Worm (Caenorhabditis elegans): ENCODE measurements around the gene vha-20.

Gene vha-20

DNA sequence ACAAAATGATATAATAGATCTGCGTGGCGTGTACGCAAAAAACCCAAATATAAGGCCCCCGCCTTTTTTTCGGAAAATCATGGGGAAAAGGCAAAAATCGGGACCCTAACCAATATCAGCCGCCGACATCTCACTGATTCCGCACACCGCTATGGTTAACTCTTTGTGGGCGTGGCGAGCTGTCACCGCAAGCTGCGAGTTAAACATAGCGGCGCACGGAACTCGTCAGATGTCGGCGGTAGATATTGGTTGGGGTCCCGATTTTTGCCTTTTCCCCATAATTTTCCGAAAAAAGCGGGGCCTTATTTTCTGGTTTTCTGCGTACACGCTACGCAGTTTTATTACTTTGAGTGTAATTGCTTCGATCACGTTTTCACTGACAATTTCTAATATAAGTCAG lies 45.5 kb downstream of the vha-20 start:
- TF ChIP-seq tab-1 (GFP tag; IDR thresholded peaks at IDR 0.05), result no peak
- TF ChIP-seq flt-1 (GFP tag; IDR thresholded peaks at IDR 0.05), result no peak
- no peak for TF ChIP-seq T22C8.4 (GFP tag; IDR thresholded peaks at IDR 0.05)
- no peak for TF ChIP-seq ref-1 (GFP tag; conservative IDR thresholded peaks at IDR 0.05)
- no peak for TF ChIP-seq med-1 (GFP tag; optimal IDR thresholded peaks at IDR 0.05; ENCODE audit: insufficient read depth)
- no peak for TF ChIP-seq ztf-29 (GFP tag; IDR thresholded peaks at IDR 0.05)
- TF ChIP-seq cog-1 (tag; optimal IDR thresholded peaks at IDR 0.05), result no peak

DNA sequence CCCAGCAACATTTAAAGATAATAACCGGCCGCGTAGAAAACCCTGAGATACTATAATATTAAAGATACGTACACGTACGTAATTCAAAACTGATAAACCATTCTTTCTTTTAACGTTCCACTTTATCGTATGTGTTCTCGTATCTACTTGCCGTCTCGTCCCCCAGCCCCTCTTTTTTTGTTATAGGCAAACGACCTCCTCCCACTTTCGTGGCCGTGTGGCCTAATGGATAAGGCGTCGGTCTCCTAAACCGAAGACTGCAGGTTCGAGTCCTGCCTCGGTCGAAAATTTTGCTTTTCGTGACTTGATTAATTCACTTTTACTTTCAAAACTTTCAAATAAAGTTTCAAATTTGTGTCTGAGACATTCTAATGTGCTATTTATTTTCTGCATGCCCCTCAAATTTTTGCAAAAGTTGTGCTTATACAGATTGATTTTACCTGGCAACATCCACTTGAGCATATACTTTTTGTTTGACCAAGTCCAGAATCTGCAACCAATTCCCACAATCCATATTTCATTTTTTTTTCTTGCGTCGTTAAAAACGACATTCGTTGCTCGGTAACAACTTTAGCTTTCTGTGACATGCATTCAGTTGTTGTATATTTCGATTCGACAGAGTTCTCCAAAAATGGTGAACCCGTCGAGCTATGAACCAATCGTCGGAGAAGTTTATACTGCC lies 48.7 kb downstream of the vha-20 start, which contains the start of gene F28H6.7:
F28H6.7 (plus strand) TSS at position 632 of the 682 bp plus-strand sequence.
- TF ChIP-seq tab-1 (GFP tag; IDR thresholded peaks at IDR 0.05) (peak; percentile 98), klf-2 (GFP tag; conservative IDR thresholded peaks at IDR 0.05) (peak; percentile 87), ref-1 (GFP tag; conservative IDR thresholded peaks at IDR 0.05) (peak; percentile 98), flt-1 (GFP tag; IDR thresholded peaks at IDR 0.05) (peak; percentile 98), cog-1 (tag; optimal IDR thresholded peaks at IDR 0.05) (peak; percentile 12), T22C8.4 (GFP tag; IDR thresholded peaks at IDR 0.05) (peak; percentile 92), med-1 (GFP tag; optimal IDR thresholded peaks at IDR 0.05; ENCODE audit: insufficient read depth) (peak; percentile 60), ztf-29 (GFP tag; IDR thresholded peaks at IDR 0.05) (peak; percentile 96), ztf-23 (GFP tag; IDR thresholded peaks at IDR 0.05) (peak; percentile 96)

DNA sequence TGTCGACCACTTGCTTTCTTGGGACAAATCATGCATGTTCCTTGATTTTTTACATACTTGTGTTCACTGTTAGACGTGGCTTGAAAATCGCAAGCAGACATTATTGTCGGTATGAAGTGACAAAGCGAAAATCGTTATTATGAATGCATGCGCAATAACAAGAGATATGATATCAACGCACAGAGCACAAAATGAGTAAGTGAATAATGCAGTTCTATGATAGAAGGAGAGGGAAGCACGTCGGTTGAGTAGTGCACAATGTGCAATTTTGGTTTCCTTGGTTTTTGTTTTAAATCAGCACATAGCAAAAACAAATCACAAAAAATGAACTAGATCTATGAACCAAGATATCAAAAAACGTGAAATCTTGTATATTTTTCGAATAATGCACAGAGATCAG lies 51.0 kb downstream of the vha-20 start, which contains the start of gene nhr-281:
nhr-281 (minus strand) TSS at position 101 of the 400 bp plus-strand sequence.
- no peak for TF ChIP-seq ztf-23 (GFP tag; IDR thresholded peaks at IDR 0.05)
- TF ChIP-seq ref-1 (GFP tag; conservative IDR thresholded peaks at IDR 0.05), result no peak
- no peak for TF ChIP-seq ztf-29 (GFP tag; IDR thresholded peaks at IDR 0.05)
- TF ChIP-seq tab-1 (GFP tag; IDR thresholded peaks at IDR 0.05), result no peak
- TF ChIP-seq med-1 (GFP tag; optimal IDR thresholded peaks at IDR 0.05; ENCODE audit: insufficient read depth), result no peak
- TF ChIP-seq klf-2 (GFP tag; conservative IDR thresholded peaks at IDR 0.05), result no peak
- TF ChIP-seq T22C8.4 (GFP tag; IDR thresholded peaks at IDR 0.05), result no peak
- TF ChIP-seq flt-1 (GFP tag; IDR thresholded peaks at IDR 0.05), result no peak
- no peak for TF ChIP-seq cog-1 (tag; optimal IDR thresholded peaks at IDR 0.05)
